Fruit fly (Drosophila melanogaster): ENCODE measurements around the gene CG12991.

CG12991 gene

dm6 chrX:17595822-17596221 lies 16.2 kb downstream of the CG12991 start (continued):
- TF ChIP-seq cg (GFP tag; optimal IDR thresholded peaks at IDR 0.05), result no peak
- TF ChIP-seq CG6272 (GFP tag; IDR thresholded peaks at IDR 0.05), result peak; percentile 74
- TF ChIP-seq CG11560 (tag; IDR thresholded peaks at IDR 0.05), result peak; percentile 62; the same call in 2 of the 3 replicates
- no peak for TF ChIP-seq pros (GFP tag; optimal IDR thresholded peaks at IDR 0.05)
- TF ChIP-seq B-H2 (GFP tag; optimal IDR thresholded peaks at IDR 0.05), result no peak
- TF ChIP-seq ems (GFP tag; optimal IDR thresholded peaks at IDR 0.05), result peak; percentile 46
- no peak for TF ChIP-seq Sin3A (optimal IDR thresholded peaks at IDR 0.05)
- peak; percentile 76 for TF ChIP-seq CG14050 (GFP tag; IDR thresholded peaks at IDR 0.05)
- TF ChIP-seq maf-S (GFP tag; optimal IDR thresholded peaks at IDR 0.05), result peak; percentile 18
- TF ChIP-seq zfh1 (GFP tag; IDR thresholded peaks at IDR 0.05), result peak; percentile 82
- TF ChIP-seq CG2129 (GFP tag; IDR thresholded peaks at IDR 0.05; ENCODE audit: partially characterized antibody), result no peak
- TF ChIP-seq CG33213 (GFP tag; optimal IDR thresholded peaks at IDR 0.05), result peak; percentile 51
- TF ChIP-seq HLH54F (GFP tag; optimal IDR thresholded peaks at IDR 0.05), result peak; percentile 60
- peak; percentile 78 for TF ChIP-seq PHDP (tag; optimal IDR thresholded peaks at IDR 0.05)
- peak; percentile 78 for TF ChIP-seq CG16779 (GFP tag; IDR thresholded peaks at IDR 0.05)
- no peak for TF ChIP-seq aop (GFP tag; IDR thresholded peaks at IDR 0.05)
- TF ChIP-seq ftz-f1 (GFP tag; optimal IDR thresholded peaks at IDR 0.05), result peak; percentile 10
- peak; percentile 71 for TF ChIP-seq unpg (GFP tag; optimal IDR thresholded peaks at IDR 0.05)
- peak; percentile 69 for TF ChIP-seq Ravus (GFP tag; IDR thresholded peaks at IDR 0.05)
- peak; percentile 54 to 61 for TF ChIP-seq Hr51 (GFP tag; optimal IDR thresholded peaks at IDR 0.05)
- no peak for TF ChIP-seq Dfd (GFP tag; optimal IDR thresholded peaks at IDR 0.05)
- TF ChIP-seq Hand (GFP tag; optimal IDR thresholded peaks at IDR 0.05), result peak; percentile 54
- peak; percentile 59 for TF ChIP-seq CG5245 (GFP tag; optimal IDR thresholded peaks at IDR 0.05)
- TF ChIP-seq salm (tag; optimal IDR thresholded peaks at IDR 0.05), result peak; percentile 18
- peak; percentile 53; the same call in 1 of the 3 replicates for TF ChIP-seq B-H1 (GFP tag; IDR thresholded peaks at IDR 0.05)
- no peak for TF ChIP-seq hth (optimal IDR thresholded peaks at IDR 0.05)
- peak; percentile 78 for TF ChIP-seq H2.0 (GFP tag; IDR thresholded peaks at IDR 0.05)
- peak; percentile 12 for TF ChIP-seq CG12299 (tag; optimal IDR thresholded peaks at IDR 0.05)
- TF ChIP-seq Side (GFP tag; optimal IDR thresholded peaks at IDR 0.05), result peak; percentile 14
- peak; percentile 77 for TF ChIP-seq otp (GFP tag; IDR thresholded peaks at IDR 0.05)
- TF ChIP-seq BEAF-32 (GFP tag; optimal IDR thresholded peaks at IDR 0.05), result no peak
- peak; percentile 14 for TF ChIP-seq bab2 (GFP tag; optimal IDR thresholded peaks at IDR 0.05)
- peak; percentile 12 for TF ChIP-seq CG7987 (GFP tag; optimal IDR thresholded peaks at IDR 0.05)
- TF ChIP-seq tup (GFP tag; optimal IDR thresholded peaks at IDR 0.05), result peak; percentile 44
- peak; percentile 55 for TF ChIP-seq CG14667 (GFP tag; IDR thresholded peaks at IDR 0.05)
- TF ChIP-seq chinmo (GFP tag; IDR thresholded peaks at IDR 0.05; ENCODE audit: partially characterized antibody), result peak; percentile 23; the same call in 1 of the 4 replicates
- no peak for TF ChIP-seq CG30020 (tag; optimal IDR thresholded peaks at IDR 0.05)
- TF ChIP-seq knrl (GFP tag; IDR thresholded peaks at IDR 0.05; ENCODE audit: partially characterized antibody), result no peak
- TF ChIP-seq kay (GFP tag; optimal IDR thresholded peaks at IDR 0.05), result no peak
- no peak for TF ChIP-seq lov (optimal IDR thresholded peaks at IDR 0.05)
- no peak for TF ChIP-seq lov (GFP tag; IDR thresholded peaks at IDR 0.05)
- TF ChIP-seq CG17912 (GFP tag; optimal IDR thresholded peaks at IDR 0.05), result no peak
- TF ChIP-seq CG15514 (GFP tag; optimal IDR thresholded peaks at IDR 0.05), result peak; percentile 69
- TF ChIP-seq sens-2 (GFP tag; IDR thresholded peaks at IDR 0.05), result 0 out of 2 replicates have a peak, but pooled peaks have one; percentile 15
- TF ChIP-seq CG13775 (GFP tag; optimal IDR thresholded peaks at IDR 0.05), result peak; percentile 66
- TF ChIP-seq gcm2 (GFP tag; optimal IDR thresholded peaks at IDR 0.05), result no peak
- TF ChIP-seq CG11696 (GFP tag; IDR thresholded peaks at IDR 0.05), result peak; percentile 49; the same call in 1 of the 2 replicates
- peak; percentile 90 for TF ChIP-seq CG32532 (GFP tag; IDR thresholded peaks at IDR 0.05)
- peak; percentile 81 for TF ChIP-seq Max (GFP tag; optimal IDR thresholded peaks at IDR 0.05)
- no peak for TF ChIP-seq CG11723 (GFP tag; optimal IDR thresholded peaks at IDR 0.05)
- no peak for TF ChIP-seq CG10543 (GFP tag; optimal IDR thresholded peaks at IDR 0.05)
- no peak for TF ChIP-seq crol (GFP tag; IDR thresholded peaks at IDR 0.05)

Data from whole organism, embryonic.